Fruit fly (Drosophila melanogaster) whole organism, embryonic: ENCODE results near the gene Pex2.

Source experiments
- BtbVII ChIP-seq: fragments of 200-800 bp; sonication (Bioruptor generic); optimal IDR thresholded peaks from 3 replicates; lab custom pipeline; 2017; ENCODE audit warnings: missing biosample characterization, mild to moderate bottlenecking, missing genetic modification characterization
- CG10267 ChIP-seq: fragments of 200-800 bp; sonication (Bioruptor generic); optimal IDR thresholded peaks from 2 replicates; lab custom pipeline; 2018; ENCODE audit warnings: missing biosample characterization, mild to moderate bottlenecking, missing genetic modification characterization, moderate library complexity
- CG10431 ChIP-seq: fragments of 200-800 bp; sonication (Bioruptor generic); optimal IDR thresholded peaks from 3 replicates; lab custom pipeline; 2018; ENCODE audit warnings: missing biosample characterization, mild to moderate bottlenecking, missing genetic modification characterization
- CG11247 ChIP-seq: fragments of 200-800 bp; sonication (Bioruptor generic); IDR thresholded peaks from 2 replicates; pipeline ENCODE4 v1.3.6; 2022; ENCODE audit warnings: missing biosample characterization, missing genetic modification characterization
- CG11456 ChIP-seq: fragments of 200-800 bp; sonication (Bioruptor generic); IDR thresholded peaks from 3 replicates; pipeline ENCODE4 v1.3.6; 2022; ENCODE audit warnings: missing biosample characterization, missing genetic modification characterization
- CG11696 ChIP-seq: fragments of 200-800 bp; sonication (Bioruptor generic); IDR thresholded peaks from 2 replicates; pipeline ENCODE4 v1.3.6; 2022; ENCODE audit warnings: missing biosample characterization, missing genetic modification characterization
- CG12104 ChIP-seq: fragments of 200-800 bp; sonication (Bioruptor generic); optimal IDR thresholded peaks from 3 replicates; lab custom pipeline; 2016; ENCODE audit warnings: missing biosample characterization, missing genetic modification characterization
- CG12219 ChIP-seq: fragments of 200-800 bp; sonication (Bioruptor generic); optimal IDR thresholded peaks from 3 replicates; lab custom pipeline; 2018; ENCODE audit warnings: missing biosample characterization, mild to moderate bottlenecking, missing genetic modification characterization
- CG15073 ChIP-seq: fragments of 200-800 bp; sonication (Bioruptor generic); optimal IDR thresholded peaks from 2 replicates; lab custom pipeline; 2016; ENCODE audit warnings: missing biosample characterization, missing genetic modification characterization
- CG1647 ChIP-seq: fragments of 200-800 bp; sonication (Bioruptor generic); optimal IDR thresholded peaks from 3 replicates; lab custom pipeline; 2016; ENCODE audit warnings: missing biosample characterization, missing genetic modification characterization
- CG18011 ChIP-seq: fragments of 200-800 bp; sonication (Bioruptor generic); optimal IDR thresholded peaks from 2 replicates; lab custom pipeline; 2017; ENCODE audit warnings: missing biosample characterization, missing genetic modification characterization, mild to moderate bottlenecking, moderate library complexity, missing genotype
- CG32532 ChIP-seq: fragments of 200-800 bp; sonication (Bioruptor generic); IDR thresholded peaks from 2 replicates; pipeline ENCODE4 v1.3.6; 2022; ENCODE audit warnings: missing biosample characterization, missing genetic modification characterization
- CG42726 ChIP-seq: fragments of 200-800 bp; sonication (Bioruptor generic); IDR thresholded peaks from 2 replicates; pipeline ENCODE4 v1.3.6; 2022; ENCODE audit warnings: missing biosample characterization, missing genetic modification characterization; ENCODE audit not compliant: partially characterized antibody
- CG4360 ChIP-seq: fragments of 200-800 bp; sonication (Bioruptor generic); IDR thresholded peaks from 2 replicates; pipeline ENCODE4 v1.3.6; 2022; ENCODE audit warnings: missing biosample characterization, missing genetic modification characterization
- CG4707 ChIP-seq: fragments of 200-800 bp; sonication (Bioruptor generic); optimal IDR thresholded peaks from 2 replicates; lab custom pipeline; 2018; ENCODE audit warnings: missing biosample characterization, mild to moderate bottlenecking, missing genetic modification characterization, moderate library complexity
- CG6254 ChIP-seq: fragments of 200-800 bp; sonication (Bioruptor generic); optimal IDR thresholded peaks from 3 replicates; lab custom pipeline; 2017; ENCODE audit warnings: mild to moderate bottlenecking, missing biosample characterization, missing genetic modification reagents, missing genetic modification characterization
- CG6654 ChIP-seq: fragments of 200-800 bp; sonication (Bioruptor generic); optimal IDR thresholded peaks from 2 replicates; lab custom pipeline; 2017; ENCODE audit warnings: missing biosample characterization, mild to moderate bottlenecking, missing genetic modification characterization
- CG6689 ChIP-seq: fragments of 200-800 bp; sonication (Bioruptor generic); IDR thresholded peaks from 2 replicates; pipeline ENCODE4 v1.3.6; 2022; ENCODE audit warnings: missing biosample characterization, missing genetic modification characterization
- CG7556 ChIP-seq: fragments of 200-800 bp; sonication (Bioruptor generic); optimal IDR thresholded peaks from 2 replicates; lab custom pipeline; 2017; ENCODE audit warnings: missing biosample characterization, mild to moderate bottlenecking, missing genetic modification characterization
- CG9817 ChIP-seq: fragments of 200-800 bp; sonication (Bioruptor generic); optimal IDR thresholded peaks from 2 replicates; lab custom pipeline; 2018; ENCODE audit warnings: missing biosample characterization, mild to moderate bottlenecking, missing genetic modification characterization, moderate library complexity
- CrebB ChIP-seq: fragments of 200-800 bp; sonication (Bioruptor generic); optimal IDR thresholded peaks from 3 replicates; lab custom pipeline; 2018; ENCODE audit warnings: missing biosample characterization, mild to moderate bottlenecking, missing genetic modification characterization
- D ChIP-seq, 2 experiments: fragments of 200-800 bp in 1 of 2; fragments of >200 bp in 1 of 2; sonication (Bioruptor generic) in 1 of 2; optimal IDR thresholded peaks; 2 replicates in 1 of 2; 3 replicates in 1 of 2; lab custom pipeline; 2017; ENCODE audit warnings: mild to moderate bottlenecking in 1 of 2, missing biosample characterization in 1 of 2, missing genetic modification characterization in 1 of 2, missing genetic modification reagents in 1 of 2
- D19B ChIP-seq: fragments of 200-800 bp; sonication (Bioruptor generic); optimal IDR thresholded peaks from 2 replicates; lab custom pipeline; 2017; ENCODE audit warnings: missing biosample characterization, mild to moderate bottlenecking, missing genetic modification characterization
- Dad ChIP-seq: fragments of 200-800 bp; sonication (Bioruptor generic); optimal IDR thresholded peaks from 3 replicates; lab custom pipeline; 2016; ENCODE audit warnings: missing biosample characterization, missing genetic modification characterization
- Dll ChIP-seq: fragments of 200-800 bp; sonication (Bioruptor generic); IDR thresholded peaks from 4 replicates; pipeline ENCODE4 v1.3.6; 2022; ENCODE audit warnings: missing biosample characterization, missing genetic modification characterization; ENCODE audit not compliant: partially characterized antibody
- Dp ChIP-seq: fragments of 200-800 bp; sonication (Bioruptor generic); optimal IDR thresholded peaks from 2 replicates; lab custom pipeline; 2018; ENCODE audit warnings: missing biosample characterization, mild to moderate bottlenecking, missing genetic modification characterization, moderate library complexity
- E2f2 ChIP-seq: fragments of 200-800 bp; sonication (Bioruptor generic); IDR thresholded peaks from 2 replicates; pipeline ENCODE4 v1.3.6; 2022; ENCODE audit warnings: missing biosample characterization, missing genetic modification characterization
- GATAe ChIP-seq: fragments of 200-800 bp; sonication (Bioruptor generic); conservative IDR thresholded peaks from 2 replicates; pipeline ENCODE4 v1.3.6; 2022; ENCODE audit warnings: missing biosample characterization, missing genetic modification characterization
- MBD-R2 ChIP-seq: fragments of 200-800 bp; sonication (Bioruptor generic); IDR thresholded peaks from 2 replicates; pipeline ENCODE4 v1.3.6; 2022; ENCODE audit warnings: missing biosample characterization, missing genetic modification characterization
- Optix ChIP-seq: fragments of 200-800 bp; sonication (Bioruptor generic); IDR thresholded peaks from 3 replicates; pipeline ENCODE4 v1.3.6; 2022; ENCODE audit warnings: missing biosample characterization, missing genetic modification characterization
- Sin3A ChIP-seq: fragments of >200 bp; optimal IDR thresholded peaks from 2 replicates; lab custom pipeline; 2018
- bab2 ChIP-seq: fragments of 200-800 bp; sonication (Bioruptor generic); optimal IDR thresholded peaks from 2 replicates; lab custom pipeline; 2016; ENCODE audit warnings: missing biosample characterization, missing genetic modification characterization
- bowl ChIP-seq: fragments of 200-800 bp; sonication (Bioruptor generic); IDR thresholded peaks from 2 replicates; pipeline ENCODE4 v1.3.6; 2022; ENCODE audit warnings: missing biosample characterization, missing genetic modification characterization
- disco-r ChIP-seq: fragments of 200-800 bp; sonication (Bioruptor generic); optimal IDR thresholded peaks from 2 replicates; lab custom pipeline; 2016; ENCODE audit warnings: missing biosample characterization, missing genetic modification characterization
- ems ChIP-seq: fragments of 200-800 bp; sonication (Bioruptor generic); optimal IDR thresholded peaks from 3 replicates; lab custom pipeline; 2016; ENCODE audit warnings: missing biosample characterization, missing genetic modification characterization
- fd3F ChIP-seq: fragments of 200-800 bp; sonication (Bioruptor generic); optimal IDR thresholded peaks from 2 replicates; lab custom pipeline; 2018; ENCODE audit warnings: missing biosample characterization, mild to moderate bottlenecking, missing genetic modification characterization, moderate library complexity
- gt ChIP-seq: fragments of 200-800 bp; sonication (Bioruptor generic); IDR thresholded peaks from 2 replicates; pipeline ENCODE4 v1.3.6; 2022; ENCODE audit warnings: missing biosample characterization, missing genetic modification characterization
- hbn ChIP-seq: fragments of 200-800 bp; sonication (Bioruptor generic); IDR thresholded peaks from 2 replicates; pipeline ENCODE4 v1.3.6; 2022; ENCODE audit warnings: missing biosample characterization, missing genetic modification characterization; ENCODE audit not compliant: partially characterized antibody
- insv ChIP-seq, 2 experiments: fragments of 200-800 bp; sonication (Bioruptor generic); optimal IDR thresholded peaks; 3 replicates each; lab custom pipeline; 2016 to 2018; ENCODE audit warnings: missing biosample characterization in 2 of 2, missing genetic modification characterization in 2 of 2
- jing ChIP-seq: fragments of 200-800 bp; sonication (Bioruptor generic); optimal IDR thresholded peaks from 2 replicates; lab custom pipeline; 2018; ENCODE audit warnings: missing biosample characterization, mild to moderate bottlenecking, missing genetic modification characterization
- lbe ChIP-seq: fragments of 200-800 bp; sonication (Bioruptor generic); optimal IDR thresholded peaks from 2 replicates; lab custom pipeline; 2016; ENCODE audit warnings: missing biosample characterization, mild to moderate bottlenecking, missing genetic modification characterization
- lilli ChIP-seq: fragments of 200-800 bp; sonication (Bioruptor generic); optimal IDR thresholded peaks from 3 replicates; lab custom pipeline; 2016; ENCODE audit warnings: missing biosample characterization, missing genetic modification characterization
- lmd ChIP-seq: fragments of 200-800 bp; sonication (Bioruptor generic); IDR thresholded peaks from 2 replicates; pipeline ENCODE4 v1.3.6; 2022; ENCODE audit warnings: missing biosample characterization, missing genetic modification characterization
- mirr ChIP-seq: fragments of 200-800 bp; sonication (Bioruptor generic); optimal IDR thresholded peaks from 3 replicates; lab custom pipeline; 2018; ENCODE audit warnings: missing biosample characterization, mild to moderate bottlenecking, missing genetic modification characterization
- pfk ChIP-seq: fragments of 200-800 bp; sonication (Bioruptor generic); optimal IDR thresholded peaks from 2 replicates; lab custom pipeline; 2018; ENCODE audit warnings: missing biosample characterization, mild to moderate bottlenecking, missing genetic modification characterization, moderate library complexity
- phol ChIP-seq: fragments of 200-800 bp; sonication (Bioruptor generic); optimal IDR thresholded peaks from 3 replicates; lab custom pipeline; 2018; ENCODE audit warnings: missing biosample characterization, mild to moderate bottlenecking, missing genetic modification characterization, moderate library complexity
- ranshi ChIP-seq: fragments of 200-800 bp; sonication (Bioruptor generic); IDR thresholded peaks from 2 replicates; pipeline ENCODE4 v1.3.6; 2022; ENCODE audit warnings: missing biosample characterization, missing genetic modification characterization
- scrt ChIP-seq: fragments of 200-800 bp; sonication (Bioruptor generic); optimal IDR thresholded peaks from 2 replicates; lab custom pipeline; 2018; ENCODE audit warnings: missing biosample characterization, mild to moderate bottlenecking, missing genetic modification characterization, moderate library complexity
- sens ChIP-seq: fragments of 200-800 bp; sonication (Bioruptor generic); peaks from one replicate; lab custom pipeline; 2016; ENCODE audit warnings: missing biosample characterization, missing genetic modification characterization
- sug ChIP-seq: fragments of 200-800 bp; optimal IDR thresholded peaks from 2 replicates; lab custom pipeline; 2019; ENCODE audit warnings: missing biosample characterization, mild to moderate bottlenecking, missing genetic modification characterization, moderate library complexity
- zfh2 ChIP-seq: fragments of 200-800 bp; sonication (Bioruptor generic); optimal IDR thresholded peaks from 2 replicates; lab custom pipeline; 2016; ENCODE audit warnings: missing biosample characterization, missing genetic modification characterization

The Pex2 gene

DNA sequence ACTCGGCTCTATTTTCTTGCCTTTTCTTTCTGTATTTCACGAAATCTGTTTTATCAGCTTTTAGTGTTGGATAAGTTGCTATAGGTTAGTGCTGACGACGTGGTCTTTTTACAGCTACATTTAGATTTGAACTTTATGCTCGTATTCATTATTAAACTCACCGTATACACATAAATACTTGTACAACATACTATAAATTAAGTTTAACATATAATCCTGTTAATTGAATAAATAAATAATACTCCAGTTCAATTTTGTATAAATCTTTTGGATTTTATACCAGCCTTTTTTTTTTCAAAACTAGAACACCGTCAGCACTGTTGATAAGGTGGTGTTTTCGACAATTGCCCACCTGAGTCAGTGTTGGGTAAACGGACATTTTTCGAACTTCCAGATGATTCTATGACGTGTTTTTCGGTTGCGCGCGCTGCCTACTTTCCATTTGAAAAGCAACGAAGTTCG, 29.9 kb upstream of the Pex2 start, which contains the start of gene BI-1 (continued):
- TF ChIP-seq hbn (GFP tag; lab: Robert Waterston, UW) = 0 out of 2 replicates have a peak, but pooled peaks have one; percentile 16
- no peak for TF ChIP-seq CG4360 (GFP tag; lab: Robert Waterston, UW)
- peak; percentile 49 for TF ChIP-seq CG18011 (GFP tag; lab: Kevin White, UChicago)
- no peak for TF ChIP-seq CG11696
- no peak for TF ChIP-seq Dll (GFP tag; lab: Robert Waterston, UW)
- peak; percentile 83 for TF ChIP-seq E2f2 (GFP tag; lab: Robert Waterston, UW)
- TF ChIP-seq CG12219 = no peak
- TF ChIP-seq CG7556 (GFP tag; lab: Kevin White, UChicago) = peak; percentile 74
- TF ChIP-seq CG32532 (GFP tag; lab: Robert Waterston, UW) = peak; percentile 43
- TF ChIP-seq CG12104 (GFP tag; lab: Kevin White, UChicago) = peak; percentile 75
- TF ChIP-seq sens = peak; percentile 89
- no peak for TF ChIP-seq jing
- TF ChIP-seq CG6254 (GFP tag; lab: Kevin White, UChicago) = peak; percentile 3
- TF ChIP-seq CG10267 (tag; lab: Kevin White, UChicago) = peak; percentile 100
- TF ChIP-seq GATAe (GFP tag; lab: Robert Waterston, UW) = peak; percentile 43; the same call in 1 of the 2 replicates
- TF ChIP-seq ems (GFP tag; lab: Kevin White, UChicago) = peak; percentile 28
- TF ChIP-seq mirr (GFP tag; lab: Kevin White, UChicago) = peak; percentile 33
- TF ChIP-seq Dad (GFP tag; lab: Kevin White, UChicago) = peak; percentile 55
- TF ChIP-seq CG9817 (tag; lab: Kevin White, UChicago) = peak; percentile 66
- TF ChIP-seq CG11247 (GFP tag; lab: Robert Waterston, UW) = no peak
- peak; percentile 67 for TF ChIP-seq scrt (GFP tag; lab: Kevin White, UChicago)
- peak; percentile 73 for TF ChIP-seq BtbVII (GFP tag; lab: Kevin White, UChicago)
- TF ChIP-seq CG15073 (GFP tag; lab: Kevin White, UChicago) = no peak
- peak; percentile 27 for TF ChIP-seq bab2 (GFP tag; lab: Kevin White, UChicago)
- peak; percentile 35 for TF ChIP-seq fd3F
- TF ChIP-seq CrebB (tag; lab: Kevin White, UChicago) = peak; percentile 18
- TF ChIP-seq CG10431 (GFP tag; lab: Kevin White, UChicago) = peak; percentile 2
- TF ChIP-seq Dp (GFP tag; lab: Kevin White, UChicago) = peak; percentile 83
- TF ChIP-seq sug (tag; lab: Kevin White, UChicago) = peak; percentile 88
- TF ChIP-seq gt (GFP tag; lab: Robert Waterston, UW) = no peak
- TF ChIP-seq D19B (GFP tag; lab: Kevin White, UChicago) = peak; percentile 58
- TF ChIP-seq disco-r (GFP tag; lab: Kevin White, UChicago) = peak; percentile 23
- peak; percentile 42 for TF ChIP-seq Sin3A
- TF ChIP-seq Optix (GFP tag; lab: Robert Waterston, UW) = no peak
- TF ChIP-seq insv (GFP tag; optimal IDR thresholded peaks at IDR 0.05; lab: Kevin White, UChicago) = peak in 1 of 2 experiments; percentile 41
- TF ChIP-seq D (optimal IDR thresholded peaks at IDR 0.05; lab: Kevin White, UChicago) = no peak
- TF ChIP-seq D (GFP tag; optimal IDR thresholded peaks at IDR 0.05; lab: Kevin White, UChicago) = peak; percentile 44
- no peak for TF ChIP-seq CG4707 (GFP tag; lab: Kevin White, UChicago)
- TF ChIP-seq CG6689 (GFP tag; lab: Robert Waterston, UW) = peak; percentile 71
- peak; percentile 78 for TF ChIP-seq zfh2 (GFP tag; lab: Kevin White, UChicago)
- no peak for TF ChIP-seq pfk (GFP tag; lab: Kevin White, UChicago)
- no peak for TF ChIP-seq CG11456 (GFP tag; lab: Robert Waterston, UW)
- no peak for TF ChIP-seq ranshi (GFP tag; lab: Robert Waterston, UW)
- TF ChIP-seq bowl = no peak
- TF ChIP-seq CG6654 (GFP tag; lab: Kevin White, UChicago) = no peak
- TF ChIP-seq lbe (GFP tag; lab: Kevin White, UChicago) = peak; percentile 48
- TF ChIP-seq MBD-R2 (GFP tag; lab: Robert Waterston, UW) = peak; percentile 50
- no peak for TF ChIP-seq CG42726 (GFP tag; lab: Robert Waterston, UW)
- peak; percentile 54; the same call in 1 of the 2 replicates for TF ChIP-seq lmd
- peak; percentile 59 for TF ChIP-seq lilli
- peak; percentile 41 for TF ChIP-seq CG1647 (GFP tag; lab: Kevin White, UChicago)
- TF ChIP-seq phol (tag; lab: Kevin White, UChicago) = peak; percentile 81
